Worm (Caenorhabditis elegans) whole organism, L4 larva: Measurements from ENCODE around the gene Y6G8.2.

Experiments used
- F49E8.2 ChIP-seq: sonication (generic microtip); optimal IDR thresholded peaks from 2 replicates; lab custom pipeline; 2016; ENCODE audit warnings: missing compliant biosample characterization, mild to moderate bottlenecking, missing genetic modification characterization, borderline replicate concordance
- lin-39 ChIP-seq: fragments of 150-350 bp; optimal IDR thresholded peaks from 2 replicates; lab custom pipeline; 2014; ENCODE audit warnings: missing biosample characterization, missing genetic modification reagents, missing genetic modification characterization
- mep-1 ChIP-seq: fragments of 150-350 bp; sonication (generic microtip); optimal IDR thresholded peaks from 3 replicates; lab custom pipeline; 2014; ENCODE audit warnings: missing biosample characterization, missing genetic modification characterization
- nhr-25 ChIP-seq: sonication (generic microtip); optimal IDR thresholded peaks from 2 replicates; lab custom pipeline; 2017; ENCODE audit warnings: missing genetic modification characterization, mild to moderate bottlenecking, missing compliant biosample characterization, antibody characterized with exemption, moderate library complexity, borderline replicate concordance; ENCODE audit not compliant: insufficient read depth
- nhr-77 ChIP-seq: fragments of 150-350 bp; optimal IDR thresholded peaks from 2 replicates; lab custom pipeline; 2014; ENCODE audit warnings: missing biosample characterization, missing genetic modification characterization
- zag-1 ChIP-seq: fragments of 150-350 bp; optimal IDR thresholded peaks from 2 replicates; lab custom pipeline; 2014; ENCODE audit warnings: missing biosample characterization, missing genetic modification characterization

DNA sequence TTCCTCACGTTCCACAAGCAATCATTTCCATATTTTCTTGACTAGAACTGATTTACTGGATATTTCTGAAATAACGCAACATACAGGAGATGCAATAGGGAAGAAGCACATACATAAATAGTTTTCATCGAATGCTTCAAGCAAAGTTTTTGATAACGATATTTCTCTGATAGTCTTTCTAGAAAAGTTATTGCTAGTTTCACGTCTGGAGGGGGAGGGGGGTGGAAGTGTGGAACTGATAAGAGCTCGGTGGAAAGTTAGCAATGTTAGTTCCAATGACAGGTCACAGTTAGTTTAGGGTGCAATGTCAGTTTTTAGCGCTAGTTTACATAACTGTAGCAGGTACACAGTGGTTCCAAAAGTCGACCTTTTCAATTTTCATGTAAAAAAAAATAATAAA is 18.1 kb upstream of the Y6G8.2 start, which contains the start of gene Y6G8.6:
- TF ChIP-seq lin-39 (tag; lab: Kevin White, UChicago) (no peak), mep-1 (no peak), nhr-77 (tag; lab: Kevin White, UChicago) (no peak), nhr-25 (tag; lab: Kevin White, UChicago) (no peak), F49E8.2 (tag; lab: Kevin White, UChicago) (no peak), zag-1 (no peak)
